Worm (Caenorhabditis elegans) whole organism, late embryonic: Measurements from ENCODE around the gene clec-223.

Experiments used
- C38D4.7 ChIP-seq: fragments of 200-800 bp; sonication (Bioruptor generic); optimal IDR thresholded peaks from 2 replicates; lab custom pipeline; 2018; ENCODE audit warnings: mild to moderate bottlenecking, missing genetic modification characterization, moderate library complexity, missing compliant biosample characterization
- F13H6.1 ChIP-seq: sonication (generic microtip); optimal IDR thresholded peaks from 2 replicates; lab custom pipeline; 2016; ENCODE audit warnings: missing genetic modification characterization, missing compliant biosample characterization
- K02D7.2 ChIP-seq: sonication (generic microtip); optimal IDR thresholded peaks from 2 replicates; lab custom pipeline; 2017; ENCODE audit warnings: mild to moderate bottlenecking, missing genetic modification characterization, missing compliant biosample characterization
- Y22D7AL.16 ChIP-seq: sonication (generic microtip); optimal IDR thresholded peaks from 2 replicates; lab custom pipeline; 2016; ENCODE audit warnings: missing genetic modification characterization, missing compliant biosample characterization
- ceh-18 ChIP-seq: sonication (generic microtip); optimal IDR thresholded peaks from 2 replicates; lab custom pipeline; 2016; ENCODE audit warnings: missing genetic modification characterization, missing compliant biosample characterization
- ceh-19 ChIP-seq: fragments of 200-800 bp; sonication (Bioruptor generic); optimal IDR thresholded peaks from 2 replicates; lab custom pipeline; 2018; ENCODE audit warnings: mild to moderate bottlenecking, missing genetic modification characterization, missing compliant biosample characterization
- ceh-22 ChIP-seq: sonication (generic microtip); optimal IDR thresholded peaks from 2 replicates; lab custom pipeline; 2017; ENCODE audit warnings: missing biosample characterization, missing genetic modification characterization
- ceh-31 ChIP-seq: sonication (generic microtip); optimal IDR thresholded peaks from 2 replicates; lab custom pipeline; 2016; ENCODE audit warnings: missing genetic modification characterization, missing compliant biosample characterization
- ceh-34 ChIP-seq: sonication (generic microtip); optimal IDR thresholded peaks from 2 replicates; lab custom pipeline; 2016; ENCODE audit warnings: mild to moderate bottlenecking, missing genetic modification characterization, missing compliant biosample characterization
- ceh-45 ChIP-seq: fragments of 200-800 bp; sonication (Bioruptor generic); IDR thresholded peaks from 2 replicates; pipeline ENCODE4 v1.3.6; 2022; ENCODE audit warnings: missing genetic modification reagents, missing genetic modification characterization, missing compliant biosample characterization
- ceh-6 ChIP-seq: fragments of 200-800 bp; sonication (Bioruptor generic); optimal IDR thresholded peaks from 2 replicates; lab custom pipeline; 2018; ENCODE audit warnings: mild to moderate bottlenecking, missing genetic modification characterization, missing compliant biosample characterization
- ceh-9 ChIP-seq: sonication (generic microtip); optimal IDR thresholded peaks from 2 replicates; lab custom pipeline; 2016; ENCODE audit warnings: mild to moderate bottlenecking, missing genetic modification characterization, inconsistent platforms, missing compliant biosample characterization
- dmd-4 ChIP-seq: sonication (generic microtip); optimal IDR thresholded peaks from 2 replicates; lab custom pipeline; 2016; ENCODE audit warnings: borderline replicate concordance, missing genetic modification characterization, missing compliant biosample characterization
- elt-4 ChIP-seq: sonication (generic microtip); optimal IDR thresholded peaks from 2 replicates; lab custom pipeline; 2016; ENCODE audit warnings: missing genetic modification characterization, missing compliant biosample characterization
- ets-4 ChIP-seq: sonication (generic microtip); optimal IDR thresholded peaks from 2 replicates; lab custom pipeline; 2016; ENCODE audit warnings: missing genetic modification characterization, missing compliant biosample characterization
- fkh-6 ChIP-seq: sonication (generic microtip); optimal IDR thresholded peaks from 2 replicates; lab custom pipeline; 2016; ENCODE audit warnings: missing genetic modification characterization, missing compliant biosample characterization
- hlh-13 ChIP-seq: fragments of 200-800 bp; sonication (Bioruptor generic); optimal IDR thresholded peaks from 2 replicates; lab custom pipeline; 2018; ENCODE audit warnings: mild to moderate bottlenecking, missing genetic modification characterization, missing compliant biosample characterization
- hlh-30 ChIP-seq: sonication (generic microtip); optimal IDR thresholded peaks from 2 replicates; lab custom pipeline; 2017; ENCODE audit warnings: antibody characterized with exemption, missing genetic modification characterization, missing compliant biosample characterization; ENCODE audit not compliant: insufficient read depth
- hlh-6 ChIP-seq: sonication (generic microtip); optimal IDR thresholded peaks from 2 replicates; lab custom pipeline; 2016; ENCODE audit warnings: missing genotype, missing genetic modification characterization, missing compliant biosample characterization
- hlh-8 ChIP-seq: sonication (generic microtip); optimal IDR thresholded peaks from 2 replicates; lab custom pipeline; 2016; ENCODE audit warnings: missing genotype, missing genetic modification characterization, missing compliant biosample characterization
- lim-6 ChIP-seq: sonication (generic microtip); optimal IDR thresholded peaks from 2 replicates; lab custom pipeline; 2016; ENCODE audit warnings: missing genetic modification characterization, missing compliant biosample characterization
- lin-11 ChIP-seq: fragments of 200-800 bp; sonication (Bioruptor generic); optimal IDR thresholded peaks from 2 replicates; lab custom pipeline; 2018; ENCODE audit warnings: mild to moderate bottlenecking, missing genetic modification characterization, missing compliant biosample characterization
- nfya-1 ChIP-seq: sonication (generic microtip); optimal IDR thresholded peaks from 2 replicates; lab custom pipeline; 2017; ENCODE audit warnings: missing genetic modification characterization, mild to moderate bottlenecking, missing compliant biosample characterization, antibody characterized with exemption, moderate library complexity
- npax-4 ChIP-seq: sonication (generic microtip); optimal IDR thresholded peaks from 2 replicates; lab custom pipeline; 2016; ENCODE audit warnings: missing genetic modification characterization, missing compliant biosample characterization
- pha-2 ChIP-seq: sonication (generic microtip); optimal IDR thresholded peaks from 2 replicates; lab custom pipeline; 2017; ENCODE audit warnings: mild to moderate bottlenecking, missing genetic modification characterization, missing compliant biosample characterization
- pqm-1 ChIP-seq: sonication (generic microtip); optimal IDR thresholded peaks from 2 replicates; lab custom pipeline; 2016; ENCODE audit warnings: missing genetic modification characterization, missing compliant biosample characterization
- ref-2 ChIP-seq: sonication (generic microtip); optimal IDR thresholded peaks from 2 replicates; lab custom pipeline; 2016; ENCODE audit warnings: missing genetic modification characterization, missing compliant biosample characterization
- rnt-1 ChIP-seq: sonication (generic microtip); optimal IDR thresholded peaks from 2 replicates; lab custom pipeline; 2016; ENCODE audit warnings: missing genetic modification characterization, missing compliant biosample characterization
- sdc-2 ChIP-seq: sonication (generic microtip); optimal IDR thresholded peaks from 2 replicates; lab custom pipeline; 2016; ENCODE audit warnings: missing genotype, missing genetic modification characterization, missing compliant biosample characterization
- syd-9 ChIP-seq: sonication (generic microtip); optimal IDR thresholded peaks from 2 replicates; lab custom pipeline; 2016; ENCODE audit warnings: mild to moderate bottlenecking, missing genetic modification characterization, moderate library complexity, missing compliant biosample characterization
- ttx-3 ChIP-seq: sonication (generic microtip); optimal IDR thresholded peaks from 2 replicates; lab custom pipeline; 2016; ENCODE audit warnings: missing genetic modification reagents, missing genetic modification characterization, missing compliant biosample characterization
- unc-3 ChIP-seq, 2 experiments: fragments of 200-800 bp in 1 of 2; sonication (Bioruptor generic) in 1 of 2; sonication (generic microtip) in 1 of 2; conservative IDR thresholded peaks in 1 of 2; optimal IDR thresholded peaks in 1 of 2; 2 replicates each; pipeline versions ENCODE4 v1.3.6 to Lab custom; 2016 to 2022; ENCODE audit warnings: missing compliant biosample characterization in 2 of 2, missing genetic modification characterization in 2 of 2, missing genetic modification reagents in 1 of 2
- unc-42 ChIP-seq: sonication (generic microtip); optimal IDR thresholded peaks from 2 replicates; lab custom pipeline; 2016; ENCODE audit warnings: missing genotype, missing genetic modification characterization, missing compliant biosample characterization
- unc-55 ChIP-seq: sonication (generic microtip); optimal IDR thresholded peaks from 2 replicates; lab custom pipeline; 2017; ENCODE audit warnings: missing biosample characterization, missing genetic modification reagents, missing genetic modification characterization
- unc-86 ChIP-seq: sonication (generic microtip); optimal IDR thresholded peaks from 2 replicates; lab custom pipeline; 2016; ENCODE audit warnings: missing genetic modification characterization, missing compliant biosample characterization

The clec-223 gene

ce11 chrV:11294393-11294792 lies 21.4 kb downstream of the clec-223 start, which contains the start of gene T03F7.6:
T03F7.6 (plus strand) TSS chrV:11294693.
- no peak for TF ChIP-seq ttx-3 (tag; lab: Kevin White, UChicago)
- TF ChIP-seq ceh-34 (tag; lab: Kevin White, UChicago) = no peak
- no peak for TF ChIP-seq hlh-8
- no peak for TF ChIP-seq ceh-45 (GFP tag; lab: Robert Waterston, UW)

ce11 chrV:11298632-11299031 lies 25.7 kb downstream of the clec-223 start, which contains the start of gene T03F7.5:
T03F7.5 (minus strand) TSS chrV:11298732.
- TF ChIP-seq ref-2 (tag; lab: Kevin White, UChicago) = no peak
- TF ChIP-seq ets-4 (tag; lab: Kevin White, UChicago) = no peak
- TF ChIP-seq unc-55 (GFP tag; lab: Kevin White, UChicago) = no peak
- TF ChIP-seq unc-42 (tag; lab: Kevin White, UChicago) = no peak

- TF ChIP-seq ceh-19 (GFP tag; lab: Kevin White, UChicago) = no peak
- TF ChIP-seq pqm-1 (tag; lab: Kevin White, UChicago) = no peak
- no peak for TF ChIP-seq hlh-8
- no peak for TF ChIP-seq ttx-3 (tag; lab: Kevin White, UChicago)
- no peak for TF ChIP-seq ets-4 (tag; lab: Kevin White, UChicago)
- TF ChIP-seq unc-86 (tag; lab: Kevin White, UChicago) = no peak
- no peak for TF ChIP-seq syd-9 (tag; lab: Kevin White, UChicago)
- no peak for TF ChIP-seq rnt-1
- TF ChIP-seq dmd-4 (tag; lab: Kevin White, UChicago) = no peak
Measured at ce11 chrV:11299406-11299805, 26.5 kb downstream of the clec-223 start.

ce11 chrV:11300539-11300938 lies 27.6 kb downstream of the clec-223 start, which contains the start of gene srh-47:
srh-47 (minus strand) TSS chrV:11300639.
- TF ChIP-seq elt-4 (tag; lab: Kevin White, UChicago) = no peak
- no peak for TF ChIP-seq Y22D7AL.16
- TF ChIP-seq, all 69 proteins: peak for 0

ce11 chrV:11302698-11303097 lies 29.8 kb downstream of the clec-223 start, which contains the start of gene srh-46:
srh-46 (minus strand) TSS chrV:11302886.
- TF ChIP-seq ceh-22 (tag; lab: Kevin White, UChicago) (no peak), hlh-8 (no peak), ceh-45 (GFP tag; lab: Robert Waterston, UW) (no peak), unc-55 (GFP tag; lab: Kevin White, UChicago) (no peak), fkh-6 (no peak), pha-2 (tag; lab: Kevin White, UChicago) (no peak), hlh-6 (no peak), dmd-4 (tag; lab: Kevin White, UChicago) (no peak), rnt-1 (no peak), elt-4 (tag; lab: Kevin White, UChicago) (no peak), unc-86 (tag; lab: Kevin White, UChicago) (no peak), K02D7.2 (tag; lab: Kevin White, UChicago) (no peak), pqm-1 (tag; lab: Kevin White, UChicago) (no peak), npax-4 (tag; lab: Kevin White, UChicago) (no peak), unc-42 (tag; lab: Kevin White, UChicago) (no peak), ceh-18 (tag; lab: Kevin White, UChicago) (no peak), ceh-31 (no peak), ceh-6 (no peak), nfya-1 (tag; lab: Kevin White, UChicago) (no peak)

- TF ChIP-seq unc-42 (tag; lab: Kevin White, UChicago) (no peak), lin-11 (tag; lab: Kevin White, UChicago) (no peak), syd-9 (tag; lab: Kevin White, UChicago) (no peak), sdc-2 (tag; lab: Kevin White, UChicago) (no peak), unc-55 (GFP tag; lab: Kevin White, UChicago) (no peak), hlh-13 (GFP tag; lab: Kevin White, UChicago) (no peak), ceh-31 (no peak), ceh-9 (tag; lab: Kevin White, UChicago) (no peak), hlh-30 (tag; lab: Kevin White, UChicago) (no peak), unc-3 (GFP tag; conservative IDR thresholded peaks at IDR 0.05; lab: Robert Waterston, UW) (no peak), unc-3 (tag; optimal IDR thresholded peaks at IDR 0.05; lab: Kevin White, UChicago) (no peak), lim-6 (tag; lab: Kevin White, UChicago) (no peak), elt-4 (tag; lab: Kevin White, UChicago) (no peak), C38D4.7 (GFP tag; lab: Kevin White, UChicago) (no peak), F13H6.1 (tag; lab: Kevin White, UChicago) (no peak), fkh-6 (no peak)
Measured at ce11 chrV:11304200-11304599, 31.3 kb downstream of the clec-223 start.
